In genomic region chrIV:13082836-13083763, ce11 we compare ENCODE assay signal across 3 worm cellular contexts.
A peak's percentile ranks its signal among the peaks of the same experiment; 100 is the strongest.
TF ChIP-seq lines count a peak whose summit lies in the region.

No protein-coding gene starts in this region.

TF ChIP-seq in whole organism, L1 larva, 84 proteins besides CTCF, POLR2A, EP300 and RAD21 (continued from another document):
- TF ChIP-seq rnt-1 (tag; optimal IDR thresholded peaks at IDR 0.05; lab: Kevin White, UChicago): no peak
- TF ChIP-seq efl-1 (optimal IDR thresholded peaks at IDR 0.05; lab: Kevin White, UChicago): no peak
- no peak for TF ChIP-seq efl-1 (GFP tag; optimal IDR thresholded peaks at IDR 0.05 in 1 of 2; lab: Kevin White, UChicago)
- TF ChIP-seq unc-98 (GFP tag; IDR thresholded peaks at IDR 0.05; lab: Robert Waterston, UW): no peak
- no peak for TF ChIP-seq vab-15 (tag; optimal IDR thresholded peaks at IDR 0.05; lab: Kevin White, UChicago)
- peak; percentile 31; the same call in 1 of the 2 replicates for TF ChIP-seq grh-1 (GFP tag; IDR thresholded peaks at IDR 0.05; lab: Robert Waterston, UW)
- no peak for TF ChIP-seq nhr-84 (tag; optimal IDR thresholded peaks at IDR 0.05; lab: Kevin White, UChicago)
- no peak for TF ChIP-seq ceh-90 (tag; optimal IDR thresholded peaks at IDR 0.05; lab: Kevin White, UChicago)
- peak; percentile 28 for TF ChIP-seq nhr-90 (tag; optimal IDR thresholded peaks at IDR 0.05; lab: Kevin White, UChicago; ENCODE audit: poor library complexity)
- peak; percentile 54 for TF ChIP-seq nhr-85 (tag; lab: Kevin White, UChicago)
- TF ChIP-seq nhr-71 (tag; optimal IDR thresholded peaks at IDR 0.05; lab: Kevin White, UChicago): peak; percentile 48
- no peak for TF ChIP-seq jun-1 (tag; optimal IDR thresholded peaks at IDR 0.05; lab: Kevin White, UChicago)
- peak; percentile 24 for TF ChIP-seq snu-23 (GFP tag; optimal IDR thresholded peaks at IDR 0.05; lab: Kevin White, UChicago)
- no peak for TF ChIP-seq xbp-1 (tag; optimal IDR thresholded peaks at IDR 0.05; lab: Kevin White, UChicago)
- TF ChIP-seq elt-3 (tag; optimal IDR thresholded peaks at IDR 0.05; lab: Kevin White, UChicago): no peak
- TF ChIP-seq nhr-77 (tag; optimal IDR thresholded peaks at IDR 0.05; lab: Kevin White, UChicago): no peak
- peak; percentile 30 for TF ChIP-seq nhr-47 (tag; optimal IDR thresholded peaks at IDR 0.05; lab: Kevin White, UChicago)
- TF ChIP-seq lin-13 (GFP tag; optimal IDR thresholded peaks at IDR 0.05; lab: Kevin White, UChicago): no peak
- TF ChIP-seq hlh-4 (tag; optimal IDR thresholded peaks at IDR 0.05; lab: Kevin White, UChicago): no peak
- no peak for TF ChIP-seq lin-39 (tag; optimal IDR thresholded peaks at IDR 0.05; lab: Kevin White, UChicago)
- TF ChIP-seq sup-37 (GFP tag; optimal IDR thresholded peaks at IDR 0.05; lab: Kevin White, UChicago): no peak
- TF ChIP-seq ceh-88 (GFP tag; IDR thresholded peaks at IDR 0.05; lab: Robert Waterston, UW): no peak
- no peak for TF ChIP-seq pqm-1 (tag; optimal IDR thresholded peaks at IDR 0.05; lab: Kevin White, UChicago)
- no peak for TF ChIP-seq unc-62 (GFP tag; optimal IDR thresholded peaks at IDR 0.05; lab: Kevin White, UChicago)
- no peak for TF ChIP-seq nhr-237 (tag; optimal IDR thresholded peaks at IDR 0.05; lab: Kevin White, UChicago)
- no peak for TF ChIP-seq unc-86 (tag; optimal IDR thresholded peaks at IDR 0.05; lab: Kevin White, UChicago)
- no peak for TF ChIP-seq mab-9 (GFP tag; IDR thresholded peaks at IDR 0.05; lab: Robert Waterston, UW)
- TF ChIP-seq nhr-19 (GFP tag; conservative IDR thresholded peaks at IDR 0.05; lab: Robert Waterston, UW): no peak; the same call in 1 of the 2 replicates
- no peak for TF ChIP-seq swsn-7 (tag; optimal IDR thresholded peaks at IDR 0.05; lab: Kevin White, UChicago)
- no peak for TF ChIP-seq lsy-2 (tag; optimal IDR thresholded peaks at IDR 0.05; lab: Kevin White, UChicago)
- TF ChIP-seq dpl-1 (GFP tag; optimal IDR thresholded peaks at IDR 0.05; lab: Kevin White, UChicago): no peak
- no peak for TF ChIP-seq ceh-8 (GFP tag; optimal IDR thresholded peaks at IDR 0.05; lab: Kevin White, UChicago)
- TF ChIP-seq snpc-4 (tag; optimal IDR thresholded peaks at IDR 0.05; lab: Kevin White, UChicago): no peak
- no peak for TF ChIP-seq F16B12.6 (tag; optimal IDR thresholded peaks at IDR 0.05; lab: Kevin White, UChicago)
- TF ChIP-seq Y116A8C.19 (tag; optimal IDR thresholded peaks at IDR 0.05; lab: Kevin White, UChicago; ENCODE audit: borderline replicate concordance): no peak
- TF ChIP-seq mep-1 (tag; optimal IDR thresholded peaks at IDR 0.05; lab: Kevin White, UChicago): no peak
- TF ChIP-seq ama-1 (optimal IDR thresholded peaks at IDR 0.05; lab: Kevin White, UChicago): peak; percentile 67
- TF ChIP-seq nhr-12 (tag; optimal IDR thresholded peaks at IDR 0.05; lab: Kevin White, UChicago): no peak

TF ChIP-seq in whole organism, L4 larva, 104 proteins besides CTCF, POLR2A, EP300 and RAD21 (continued from another document):
- TF ChIP-seq unc-62 (GFP tag; optimal IDR thresholded peaks at IDR 0.05 in 1 of 2; lab: Kevin White, UChicago) (peak in 1 of 2 experiments; percentile 86), unc-62 (tag; optimal IDR thresholded peaks at IDR 0.05; lab: Kevin White, UChicago) (no peak), hlh-11 (tag; optimal IDR thresholded peaks at IDR 0.05; lab: Kevin White, UChicago) (no peak), Y48G9A.11 (GFP tag; IDR thresholded peaks at IDR 0.05; lab: Robert Waterston, UW) (no peak), lim-7 (GFP tag; IDR thresholded peaks at IDR 0.05; lab: Robert Waterston, UW) (0 out of 2 replicates have a peak, but pooled peaks have one; percentile 38), ces-1 (GFP tag; optimal IDR thresholded peaks at IDR 0.05; lab: Kevin White, UChicago) (no peak), ceh-20 (GFP tag; IDR thresholded peaks at IDR 0.05; lab: Robert Waterston, UW) (peak; percentile 41; the same call in 1 of the 2 replicates), aly-2 (tag; optimal IDR thresholded peaks at IDR 0.05; lab: Kevin White, UChicago) (no peak), F37D6.2 (tag; optimal IDR thresholded peaks at IDR 0.05; lab: Kevin White, UChicago) (no peak), cey-2 (tag; optimal IDR thresholded peaks at IDR 0.05; lab: Kevin White, UChicago; ENCODE audit: borderline replicate concordance, insufficient read depth) (no peak), madf-9 (GFP tag; conservative IDR thresholded peaks at IDR 0.05; lab: Robert Waterston, UW) (no peak), T20F7.1 (GFP tag; optimal IDR thresholded peaks at IDR 0.05; lab: Kevin White, UChicago) (no peak), nhr-48 (tag; optimal IDR thresholded peaks at IDR 0.05; lab: Kevin White, UChicago) (peak; percentile 1), ceh-82 (tag; optimal IDR thresholded peaks at IDR 0.05; lab: Kevin White, UChicago) (no peak), ztf-11 (tag; optimal IDR thresholded peaks at IDR 0.05; lab: Kevin White, UChicago) (no peak), dpl-1 (GFP tag; optimal IDR thresholded peaks at IDR 0.05; lab: Kevin White, UChicago) (no peak), dmd-6 (GFP tag; IDR thresholded peaks at IDR 0.05; lab: Robert Waterston, UW) (0 out of 2 replicates have a peak, but pooled peaks have one; percentile 18)

TF ChIP-seq in whole organism, young adult, 124 proteins besides CTCF, POLR2A, EP300 and RAD21 (continued from another document):
- 0 out of 2 replicates have a peak, but pooled peaks have one; percentile 3 for TF ChIP-seq madf-3 (GFP tag; IDR thresholded peaks at IDR 0.05; lab: Robert Waterston, UW)
- no peak for TF ChIP-seq F37B4.10 (GFP tag; IDR thresholded peaks at IDR 0.05; lab: Robert Waterston, UW)
- TF ChIP-seq aptf-3 (GFP tag; IDR thresholded peaks at IDR 0.05; lab: Robert Waterston, UW): no peak
- no peak for TF ChIP-seq nfya-1 (tag; optimal IDR thresholded peaks at IDR 0.05; lab: Kevin White, UChicago; ENCODE audit: borderline replicate concordance, insufficient read depth)
- TF ChIP-seq B0336.3 (GFP tag; IDR thresholded peaks at IDR 0.05; lab: Robert Waterston, UW): 0 out of 2 replicates have a peak, but pooled peaks have one; percentile 20
- TF ChIP-seq chd-7 (tag; optimal IDR thresholded peaks at IDR 0.05; lab: Kevin White, UChicago): peak; percentile 59
- no peak for TF ChIP-seq ceh-100 (GFP tag; IDR thresholded peaks at IDR 0.05; lab: Robert Waterston, UW)
- no peak for TF ChIP-seq nhr-120 (GFP tag; IDR thresholded peaks at IDR 0.05; lab: Robert Waterston, UW)
- TF ChIP-seq ztf-28 (GFP tag; IDR thresholded peaks at IDR 0.05; lab: Robert Waterston, UW): no peak
- no peak for TF ChIP-seq zfh-2 (GFP tag; conservative IDR thresholded peaks at IDR 0.05; lab: Robert Waterston, UW)
- TF ChIP-seq hrde-1 (tag; optimal IDR thresholded peaks at IDR 0.05; lab: Kevin White, UChicago; ENCODE audit: borderline replicate concordance): no peak
- 0 out of 2 replicates have a peak, but pooled peaks have one; percentile 40 for TF ChIP-seq nfyb-1 (GFP tag; IDR thresholded peaks at IDR 0.05; lab: Robert Waterston, UW)
- no peak for TF ChIP-seq egrh-3 (GFP tag; IDR thresholded peaks at IDR 0.05; lab: Robert Waterston, UW)
- no peak for TF ChIP-seq hsf-1 (GFP tag; IDR thresholded peaks at IDR 0.05; lab: Robert Waterston, UW)
- TF ChIP-seq K11D2.4 (GFP tag; IDR thresholded peaks at IDR 0.05; lab: Robert Waterston, UW): no peak
- TF ChIP-seq ztf-26 (tag; optimal IDR thresholded peaks at IDR 0.05; lab: Kevin White, UChicago): no peak
- TF ChIP-seq F10E7.11 (tag; optimal IDR thresholded peaks at IDR 0.05; lab: Kevin White, UChicago): peak; percentile 4
- TF ChIP-seq athp-1 (tag; optimal IDR thresholded peaks at IDR 0.05; lab: Kevin White, UChicago): no peak
- TF ChIP-seq ztf-22 (GFP tag; optimal IDR thresholded peaks at IDR 0.05; lab: Kevin White, UChicago): no peak
- peak; percentile 36; the same call in 1 of the 2 replicates for TF ChIP-seq F39B2.1 (GFP tag; IDR thresholded peaks at IDR 0.05; lab: Robert Waterston, UW)
- TF ChIP-seq rcor-1 (GFP tag; IDR thresholded peaks at IDR 0.05; lab: Robert Waterston, UW): no peak
- no peak for TF ChIP-seq T07F8.4 (tag; optimal IDR thresholded peaks at IDR 0.05; lab: Kevin White, UChicago)
- TF ChIP-seq mxl-1 (tag; optimal IDR thresholded peaks at IDR 0.05; lab: Kevin White, UChicago): no peak
- no peak for TF ChIP-seq egl-44 (GFP tag; IDR thresholded peaks at IDR 0.05; lab: Robert Waterston, UW)
- TF ChIP-seq pbrm-1 (GFP tag; IDR thresholded peaks at IDR 0.05; lab: Robert Waterston, UW): no peak
- no peak for TF ChIP-seq ets-4 (GFP tag; optimal IDR thresholded peaks at IDR 0.05; lab: Kevin White, UChicago)
- no peak for TF ChIP-seq zim-3 (tag; optimal IDR thresholded peaks at IDR 0.05; lab: Kevin White, UChicago)
- TF ChIP-seq bed-1 (GFP tag; IDR thresholded peaks at IDR 0.05; lab: Robert Waterston, UW): no peak
- TF ChIP-seq ztf-3 (GFP tag; optimal IDR thresholded peaks at IDR 0.05; lab: Kevin White, UChicago): no peak
- no peak for TF ChIP-seq dpl-1 (GFP tag; optimal IDR thresholded peaks at IDR 0.05; lab: Kevin White, UChicago)
- TF ChIP-seq nhr-90 (tag; optimal IDR thresholded peaks at IDR 0.05; lab: Kevin White, UChicago): no peak
- TF ChIP-seq mcd-1 (GFP tag; IDR thresholded peaks at IDR 0.05; lab: Robert Waterston, UW): 0 out of 2 replicates have a peak, but pooled peaks have one; percentile 20
- TF ChIP-seq mes-4 (tag; optimal IDR thresholded peaks at IDR 0.05; lab: Kevin White, UChicago): no peak
- TF ChIP-seq mel-28 (tag; optimal IDR thresholded peaks at IDR 0.05; lab: Kevin White, UChicago; ENCODE audit: borderline replicate concordance): no peak
- no peak for TF ChIP-seq attf-5 (GFP tag; optimal IDR thresholded peaks at IDR 0.05; lab: Kevin White, UChicago)
- TF ChIP-seq cebp-2 (GFP tag; IDR thresholded peaks at IDR 0.05; lab: Robert Waterston, UW): peak; percentile 6; the same call in 1 of the 2 replicates
- no peak for TF ChIP-seq unc-130 (GFP tag; optimal IDR thresholded peaks at IDR 0.05; lab: Kevin White, UChicago)
- peak; percentile 28; the same call in 1 of the 2 replicates for TF ChIP-seq Y53G8AR.9 (GFP tag; conservative IDR thresholded peaks at IDR 0.05; lab: Robert Waterston, UW)
- no peak for TF ChIP-seq repo-1 (tag; optimal IDR thresholded peaks at IDR 0.05; lab: Kevin White, UChicago)
- peak in 1 of 3 experiments; percentile 50 for TF ChIP-seq lin-35 (GFP tag; optimal IDR thresholded peaks at IDR 0.05; lab: Kevin White, UChicago)
- no peak for TF ChIP-seq F52B5.7 (tag; optimal IDR thresholded peaks at IDR 0.05; lab: Kevin White, UChicago)
- TF ChIP-seq ekl-4 (GFP tag; IDR thresholded peaks at IDR 0.05; lab: Robert Waterston, UW): no peak
- TF ChIP-seq hmg-1.2 (GFP tag; IDR thresholded peaks at IDR 0.05; lab: Robert Waterston, UW): 0 out of 2 replicates have a peak, but pooled peaks have one; percentile 8
- no peak for TF ChIP-seq nhr-27 (tag; optimal IDR thresholded peaks at IDR 0.05; lab: Kevin White, UChicago)
- no peak for TF ChIP-seq lag-1 (GFP tag; IDR thresholded peaks at IDR 0.05; lab: Robert Waterston, UW)
- TF ChIP-seq atf-7 (tag; optimal IDR thresholded peaks at IDR 0.05; lab: Kevin White, UChicago): no peak
- no peak for TF ChIP-seq fkh-3 (tag; optimal IDR thresholded peaks at IDR 0.05; lab: Kevin White, UChicago)
- no peak for TF ChIP-seq B0261.1 (tag; optimal IDR thresholded peaks at IDR 0.05; lab: Kevin White, UChicago)
- TF ChIP-seq attf-3 (GFP tag; conservative IDR thresholded peaks at IDR 0.05; lab: Robert Waterston, UW): no peak
- TF ChIP-seq rpc-1 (optimal IDR thresholded peaks at IDR 0.05; lab: Kevin White, UChicago): no peak
- TF ChIP-seq rpc-1 (tag; optimal IDR thresholded peaks at IDR 0.05; lab: Kevin White, UChicago): no peak
- no peak for TF ChIP-seq akir-1 (GFP tag; optimal IDR thresholded peaks at IDR 0.05; lab: Kevin White, UChicago)
- TF ChIP-seq rec-8 (tag; optimal IDR thresholded peaks at IDR 0.05; lab: Kevin White, UChicago): no peak
- TF ChIP-seq tbp1 (GFP tag; optimal IDR thresholded peaks at IDR 0.05; lab: Kevin White, UChicago): no peak
- no peak for TF ChIP-seq Y95B8A.8 (GFP tag; IDR thresholded peaks at IDR 0.05; lab: Robert Waterston, UW)
- TF ChIP-seq let-607 (tag; optimal IDR thresholded peaks at IDR 0.05; lab: Kevin White, UChicago): no peak
- TF ChIP-seq unc-62 (GFP tag; optimal IDR thresholded peaks at IDR 0.05; lab: Kevin White, UChicago): no peak
- no peak for TF ChIP-seq B0035.1 (tag; optimal IDR thresholded peaks at IDR 0.05; lab: Kevin White, UChicago)
- no peak for TF ChIP-seq D2030.7 (GFP tag; IDR thresholded peaks at IDR 0.05; lab: Robert Waterston, UW)
- TF ChIP-seq ceh-40 (GFP tag; IDR thresholded peaks at IDR 0.05; lab: Robert Waterston, UW): 0 out of 2 replicates have a peak, but pooled peaks have one; percentile 1
- no peak for TF ChIP-seq ccch-3 (GFP tag; optimal IDR thresholded peaks at IDR 0.05; lab: Kevin White, UChicago)
- TF ChIP-seq lsy-27 (tag; optimal IDR thresholded peaks at IDR 0.05; lab: Kevin White, UChicago; ENCODE audit: borderline replicate concordance, insufficient read depth): no peak
- TF ChIP-seq F22D6.2 (tag; optimal IDR thresholded peaks at IDR 0.05; lab: Kevin White, UChicago): no peak
- TF ChIP-seq xnd-1 (tag; optimal IDR thresholded peaks at IDR 0.05; lab: Kevin White, UChicago): no peak
- peak; percentile 22; the same call in 1 of the 2 replicates for TF ChIP-seq lin-26 (GFP tag; IDR thresholded peaks at IDR 0.05; lab: Robert Waterston, UW)
- TF ChIP-seq dpff-1 (tag; optimal IDR thresholded peaks at IDR 0.05; lab: Kevin White, UChicago): no peak
- no peak for TF ChIP-seq sdz-38 (tag; optimal IDR thresholded peaks at IDR 0.05; lab: Kevin White, UChicago)
- TF ChIP-seq madf-10 (tag; optimal IDR thresholded peaks at IDR 0.05; lab: Kevin White, UChicago): no peak
- TF ChIP-seq F33H1.4 (GFP tag; IDR thresholded peaks at IDR 0.05; lab: Robert Waterston, UW): no peak
- no peak for TF ChIP-seq bed-2 (GFP tag; IDR thresholded peaks at IDR 0.05; lab: Robert Waterston, UW)
- no peak for TF ChIP-seq snpc-1.1 (tag; optimal IDR thresholded peaks at IDR 0.05; lab: Kevin White, UChicago; ENCODE audit: insufficient read depth)
- TF ChIP-seq ceh-58 (GFP tag; IDR thresholded peaks at IDR 0.05; lab: Robert Waterston, UW): no peak
- TF ChIP-seq lin-40 (tag; optimal IDR thresholded peaks at IDR 0.05; lab: Kevin White, UChicago): peak; percentile 36
- no peak for TF ChIP-seq pha-4 (tag; optimal IDR thresholded peaks at IDR 0.05; lab: Kevin White, UChicago)
- no peak for TF ChIP-seq snpc-4 (GFP tag; optimal IDR thresholded peaks at IDR 0.05; lab: Kevin White, UChicago)
- no peak for TF ChIP-seq snpc-4 (tag; optimal IDR thresholded peaks at IDR 0.05; lab: Kevin White, UChicago)
- TF ChIP-seq aptf-2 (GFP tag; conservative IDR thresholded peaks at IDR 0.05; lab: Robert Waterston, UW): no peak
- no peak for TF ChIP-seq sea-2 (GFP tag; IDR thresholded peaks at IDR 0.05; lab: Robert Waterston, UW)
- no peak for TF ChIP-seq efl-1 (GFP tag; optimal IDR thresholded peaks at IDR 0.05; lab: Kevin White, UChicago)
- no peak for TF ChIP-seq F49E8.2 (tag; optimal IDR thresholded peaks at IDR 0.05; lab: Kevin White, UChicago; ENCODE audit: insufficient read depth)
- no peak for TF ChIP-seq sptf-2 (GFP tag; optimal IDR thresholded peaks at IDR 0.05; lab: Kevin White, UChicago)
- TF ChIP-seq nhr-179 (tag; optimal IDR thresholded peaks at IDR 0.05; lab: Kevin White, UChicago): no peak
- no peak for TF ChIP-seq lsl-1 (GFP tag; optimal IDR thresholded peaks at IDR 0.05; lab: Kevin White, UChicago)
